Worm (Caenorhabditis elegans): Measurements from ENCODE around the gene dmsr-15.

Gene dmsr-15

ce11 chrV:6799564-6799963 is 29.1 kb downstream of the dmsr-15 start, which contains the start of gene dmsr-9:
TSS of gene dmsr-9 (minus strand) at chrV:6799664.
- TF ChIP-seq dox-1 (GFP tag; IDR thresholded peaks at IDR 0.05): no peak
- no peak for TF ChIP-seq sea-2 (GFP tag; IDR thresholded peaks at IDR 0.05)
- no peak for TF ChIP-seq F33H1.4 (GFP tag; IDR thresholded peaks at IDR 0.05)
- no peak for TF ChIP-seq bed-1 (GFP tag; IDR thresholded peaks at IDR 0.05)
- no peak for TF ChIP-seq ztf-28 (GFP tag; IDR thresholded peaks at IDR 0.05)
- no peak for TF ChIP-seq ztf-18 (tag; optimal IDR thresholded peaks at IDR 0.05)
- TF ChIP-seq let-526 (GFP tag; IDR thresholded peaks at IDR 0.05): no peak
- no peak for TF ChIP-seq hlh-26 (GFP tag; conservative IDR thresholded peaks at IDR 0.05)
- no peak for TF ChIP-seq ZK185.1 (tag; optimal IDR thresholded peaks at IDR 0.05; ENCODE audit: poor library complexity, severe bottlenecking)
- no peak for TF ChIP-seq snpc-1.3 (tag; optimal IDR thresholded peaks at IDR 0.05; ENCODE audit: insufficient read depth)
- TF ChIP-seq ccch-3 (GFP tag; optimal IDR thresholded peaks at IDR 0.05): no peak
- no peak for TF ChIP-seq unc-130 (GFP tag; optimal IDR thresholded peaks at IDR 0.05)
- TF ChIP-seq hsf-1 (GFP tag; IDR thresholded peaks at IDR 0.05): no peak
- TF ChIP-seq nfyb-1 (GFP tag; IDR thresholded peaks at IDR 0.05): no peak
- no peak for TF ChIP-seq B0019.2 (GFP tag; conservative IDR thresholded peaks at IDR 0.05)
- no peak for TF ChIP-seq ceh-79 (tag; optimal IDR thresholded peaks at IDR 0.05)
- no peak for TF ChIP-seq B0336.3 (GFP tag; IDR thresholded peaks at IDR 0.05)
- no peak for TF ChIP-seq ceh-40 (GFP tag; IDR thresholded peaks at IDR 0.05)

- TF ChIP-seq ekl-4 (GFP tag; IDR thresholded peaks at IDR 0.05): no peak
- TF ChIP-seq hmg-1.2 (GFP tag; IDR thresholded peaks at IDR 0.05): peak; percentile 91; the same call in 1 of the 2 replicates
These were observed 31.8 kb downstream of the dmsr-15 start for ce11 chrV:6796894-6797293.

- no peak for TF ChIP-seq nfyb-1 (GFP tag; IDR thresholded peaks at IDR 0.05)
- TF ChIP-seq F37B4.10 (GFP tag; IDR thresholded peaks at IDR 0.05): no peak
- TF ChIP-seq gei-17 (GFP tag; optimal IDR thresholded peaks at IDR 0.05): no peak
- no peak for TF ChIP-seq Y79H2A.3 (GFP tag; conservative IDR thresholded peaks at IDR 0.05)
- TF ChIP-seq C06A6.2 (GFP tag; conservative IDR thresholded peaks at IDR 0.05): no peak
- no peak for TF ChIP-seq bed-1 (GFP tag; IDR thresholded peaks at IDR 0.05)
- TF ChIP-seq nhr-27 (tag; optimal IDR thresholded peaks at IDR 0.05): no peak
- TF ChIP-seq nfya-1 (tag; optimal IDR thresholded peaks at IDR 0.05; ENCODE audit: borderline replicate concordance, insufficient read depth): no peak
- TF ChIP-seq tlf-1 (GFP tag; optimal IDR thresholded peaks at IDR 0.05): no peak
These were observed 32.4 kb downstream of the dmsr-15 start for ce11 chrV:6796264-6796663.

- peak; percentile 92 for TF ChIP-seq zfh-2 (GFP tag; conservative IDR thresholded peaks at IDR 0.05)
- no peak for TF ChIP-seq nfya-2 (GFP tag; IDR thresholded peaks at IDR 0.05)
- 0 out of 2 replicates have a peak, but pooled peaks have one; percentile 10 for TF ChIP-seq dox-1 (GFP tag; IDR thresholded peaks at IDR 0.05)
These were observed 34.9 kb downstream of the dmsr-15 start, which contains the start of gene ZC404.1 for ce11 chrV:6793744-6794239. TSS of gene ZC404.1 (plus strand) at chrV:6794189.

- TF ChIP-seq F57C9.4 (tag; optimal IDR thresholded peaks at IDR 0.05): no peak
- TF ChIP-seq madf-6 (GFP tag; IDR thresholded peaks at IDR 0.05): peak; percentile 53; the same call in 1 of the 2 replicates
- no peak for TF ChIP-seq cebp-2 (GFP tag; IDR thresholded peaks at IDR 0.05)
- TF ChIP-seq fkh-3 (tag; optimal IDR thresholded peaks at IDR 0.05): no peak
- TF ChIP-seq tbp1 (GFP tag; optimal IDR thresholded peaks at IDR 0.05): no peak
- no peak for TF ChIP-seq Y56A3A.18 (GFP tag; IDR thresholded peaks at IDR 0.05)
- peak; percentile 29 for TF ChIP-seq dpl-1 (GFP tag; optimal IDR thresholded peaks at IDR 0.05)
- no peak for TF ChIP-seq ZK185.1 (tag; optimal IDR thresholded peaks at IDR 0.05; ENCODE audit: poor library complexity, severe bottlenecking)
- TF ChIP-seq lsl-1 (GFP tag; optimal IDR thresholded peaks at IDR 0.05): peak; percentile 45
- no peak for TF ChIP-seq B0019.2 (GFP tag; conservative IDR thresholded peaks at IDR 0.05)
- TF ChIP-seq efl-1 (GFP tag; optimal IDR thresholded peaks at IDR 0.05): peak; percentile 80
- no peak for TF ChIP-seq dox-1 (GFP tag; IDR thresholded peaks at IDR 0.05)
- TF ChIP-seq Y53G8AR.9 (GFP tag; conservative IDR thresholded peaks at IDR 0.05): no peak
- TF ChIP-seq nhr-179 (tag; optimal IDR thresholded peaks at IDR 0.05): no peak
- no peak for TF ChIP-seq nhr-27 (tag; optimal IDR thresholded peaks at IDR 0.05)
- TF ChIP-seq hsf-1 (GFP tag; IDR thresholded peaks at IDR 0.05): no peak
- no peak for TF ChIP-seq cebp-1 (GFP tag; IDR thresholded peaks at IDR 0.05)
- TF ChIP-seq cebp-1 (tag; optimal IDR thresholded peaks at IDR 0.05): no peak
- peak; percentile 74 for TF ChIP-seq lin-54 (GFP tag; optimal IDR thresholded peaks at IDR 0.05)
These were observed 35.7 kb downstream of the dmsr-15 start for ce11 chrV:6792973-6793372.
